Worm (Caenorhabditis elegans) whole organism, L2 larva: Measurements from ENCODE around the gene mre-11.

Experiments used
- aly-2 ChIP-seq: fragments of 150-350 bp; optimal IDR thresholded peaks from 2 replicates; lab custom pipeline; 2014; ENCODE audit warnings: missing biosample characterization, missing genetic modification characterization
- elt-3 ChIP-seq: sonication (generic microtip); optimal IDR thresholded peaks from 2 replicates; lab custom pipeline; 2017; ENCODE audit warnings: missing biosample characterization, missing genetic modification characterization
- lin-11 ChIP-seq: fragments of 150-350 bp; sonication (generic microtip); optimal IDR thresholded peaks from 2 replicates; lab custom pipeline; 2014; ENCODE audit warnings: missing biosample characterization, missing genetic modification characterization, inconsistent platforms, mixed read lengths
- lin-13 ChIP-seq: fragments of 150-350 bp; optimal IDR thresholded peaks from 2 replicates; lab custom pipeline; 2014; ENCODE audit warnings: missing biosample characterization, missing genetic modification reagents, missing genetic modification characterization
- unc-62 ChIP-seq: fragments of 150-350 bp; optimal IDR thresholded peaks from 2 replicates; lab custom pipeline; 2014; ENCODE audit warnings: missing biosample characterization, missing genetic modification reagents, missing genetic modification characterization

DNA sequence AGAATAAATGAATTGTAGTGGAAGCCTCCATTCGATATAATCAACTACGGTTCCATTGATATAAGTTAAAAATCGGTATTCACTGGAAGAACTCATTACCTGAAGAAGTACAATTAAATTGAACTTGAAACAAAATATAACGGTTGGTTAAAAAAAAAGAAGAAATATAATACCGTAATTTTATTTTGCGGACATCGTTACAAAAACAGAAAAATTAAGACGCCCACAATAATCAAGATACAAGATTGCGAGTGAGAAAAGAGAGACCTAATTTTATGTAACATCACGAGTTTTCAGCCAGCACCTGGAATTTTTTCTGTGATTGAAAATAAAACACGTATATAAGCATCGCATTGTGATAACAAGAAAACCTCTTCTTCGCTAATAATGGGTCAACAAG, 26.0 kb upstream of the mre-11 start, which contains the start of gene sre-6:
- TF ChIP-seq elt-3 (tag; lab: Kevin White, UChicago) (no peak), aly-2 (tag; lab: Kevin White, UChicago) (no peak), lin-13 (GFP tag; lab: Kevin White, UChicago) (no peak), lin-11 (no peak), unc-62 (GFP tag; lab: Kevin White, UChicago) (no peak)
